Worm (Caenorhabditis elegans) whole organism, L4 larva: ENCODE measurements around the gene F35A5.1.
A peak's percentile ranks its signal among the peaks of the same experiment; 100 is the strongest.

Source experiments
- F37D6.2 ChIP-seq: sonication (generic microtip); optimal IDR thresholded peaks from 2 replicates; lab custom pipeline; 2016; ENCODE audit warnings: mild to moderate bottlenecking, missing genetic modification characterization, missing compliant biosample characterization
- R02D3.7 ChIP-seq: fragments of 150-350 bp; sonication (generic microtip); optimal IDR thresholded peaks from 3 replicates; lab custom pipeline; 2014; ENCODE audit warnings: missing biosample characterization, missing genetic modification characterization
- Y105C5A.15 ChIP-seq: fragments of 200-800 bp; sonication (Bioruptor generic); IDR thresholded peaks from 2 replicates; pipeline ENCODE4 v1.3.6; 2022; ENCODE audit warnings: missing genetic modification characterization, missing compliant biosample characterization
- Y48G9A.11 ChIP-seq: fragments of 200-800 bp; sonication (Bioruptor generic); IDR thresholded peaks from 2 replicates; pipeline ENCODE4 v1.3.6; 2022; ENCODE audit warnings: missing genetic modification reagents, missing genetic modification characterization, missing compliant biosample characterization
- Y5F2A.4 ChIP-seq: fragments of 200-800 bp; sonication (Bioruptor generic); optimal IDR thresholded peaks from 2 replicates; lab custom pipeline; 2018; ENCODE audit warnings: mild to moderate bottlenecking, missing genetic modification characterization, missing compliant biosample characterization
- ZK337.2 ChIP-seq: fragments of 200-800 bp; sonication (Bioruptor generic); IDR thresholded peaks from 2 replicates; pipeline ENCODE4 v1.3.6; 2022; ENCODE audit warnings: missing genetic modification reagents, missing genetic modification characterization, missing compliant biosample characterization
- aha-1 ChIP-seq: fragments of 150-350 bp; peaks from one replicate; lab custom pipeline; 2014; ENCODE audit warnings: missing biosample characterization, missing genetic modification characterization
- aly-2 ChIP-seq: sonication (generic microtip); optimal IDR thresholded peaks from 2 replicates; lab custom pipeline; 2018; ENCODE audit warnings: missing biosample characterization, missing genetic modification characterization
- ama-1 ChIP-seq: fragments of 150-350 bp; optimal IDR thresholded peaks from 2 replicates; lab custom pipeline; 2014; ENCODE audit warnings: inconsistent platforms, mixed read lengths
- attf-4 ChIP-seq: sonication (generic microtip); optimal IDR thresholded peaks from 3 replicates; lab custom pipeline; 2017; ENCODE audit warnings: missing biosample characterization, missing genetic modification characterization
- ceh-62 ChIP-seq: sonication (generic microtip); optimal IDR thresholded peaks from 2 replicates; lab custom pipeline; 2017; ENCODE audit warnings: missing biosample characterization, missing genetic modification characterization
- ctbp-1 ChIP-seq: fragments of 200-800 bp; sonication (Bioruptor generic); IDR thresholded peaks from 2 replicates; pipeline ENCODE4 v1.3.6; 2022; ENCODE audit warnings: missing genetic modification reagents, missing genetic modification characterization, missing compliant biosample characterization
- daf-16 ChIP-seq, 3 experiments: sonication (generic microtip); optimal IDR thresholded peaks; 2 replicates each; lab custom pipeline; 2016 to 2017; ENCODE audit warnings: missing genetic modification characterization in 3 of 3, missing genetic modification reagents in 3 of 3, mild to moderate bottlenecking in 2 of 3, missing compliant biosample characterization in 2 of 3, missing biosample characterization in 1 of 3, moderate library complexity in 1 of 3
- dmd-6 ChIP-seq: fragments of 200-800 bp; sonication (Bioruptor generic); IDR thresholded peaks from 2 replicates; pipeline ENCODE4 v1.3.6; 2022; ENCODE audit warnings: missing genetic modification reagents, missing genetic modification characterization, missing compliant biosample characterization
- dmd-8 ChIP-seq: fragments of 200-800 bp; sonication (Bioruptor generic); IDR thresholded peaks from 2 replicates; pipeline ENCODE4 v1.3.6; 2022; ENCODE audit warnings: missing genetic modification characterization, missing compliant biosample characterization
- dpl-1 ChIP-seq: fragments of 150-350 bp; optimal IDR thresholded peaks from 2 replicates; lab custom pipeline; 2014; ENCODE audit warnings: missing biosample characterization, missing genetic modification reagents, missing genetic modification characterization
- egl-43 ChIP-seq: fragments of 200-800 bp; sonication (Bioruptor generic); IDR thresholded peaks from 2 replicates; pipeline ENCODE4 v1.3.6; 2022; ENCODE audit warnings: missing genetic modification reagents, missing genetic modification characterization, missing compliant biosample characterization
- fkh-10 ChIP-seq: fragments of 150-350 bp; optimal IDR thresholded peaks from 2 replicates; lab custom pipeline; 2014; ENCODE audit warnings: missing biosample characterization, missing genetic modification reagents, missing genetic modification characterization
- fos-1 ChIP-seq: fragments of 150-350 bp; optimal IDR thresholded peaks from 2 replicates; lab custom pipeline; 2014; ENCODE audit warnings: missing biosample characterization, missing genetic modification characterization
- hif-1 ChIP-seq, 2 experiments: sonication (generic microtip); optimal IDR thresholded peaks; 2 replicates each; lab custom pipeline; 2016 to 2017; ENCODE audit warnings: missing compliant biosample characterization in 2 of 2, missing genetic modification characterization in 2 of 2, missing genetic modification reagents in 2 of 2, missing genotype in 2 of 2, mild to moderate bottlenecking in 1 of 2
- hlh-11 ChIP-seq: fragments of 200-800 bp; sonication (Bioruptor generic); optimal IDR thresholded peaks from 2 replicates; lab custom pipeline; 2018; ENCODE audit warnings: mild to moderate bottlenecking, missing genetic modification characterization, missing compliant biosample characterization
- hlh-30 ChIP-seq: sonication (generic microtip); optimal IDR thresholded peaks from 2 replicates; lab custom pipeline; 2017; ENCODE audit warnings: antibody characterized with exemption, mild to moderate bottlenecking, missing genetic modification characterization, missing compliant biosample characterization; ENCODE audit not compliant: insufficient read depth
- hmg-1.1 ChIP-seq: fragments of 200-800 bp; sonication (Bioruptor generic); IDR thresholded peaks from 2 replicates; pipeline ENCODE4 v1.3.6; 2022; ENCODE audit warnings: missing genetic modification reagents, missing genetic modification characterization, missing compliant biosample characterization
- jun-1 ChIP-seq: fragments of 150-350 bp; optimal IDR thresholded peaks from 2 replicates; lab custom pipeline; 2014; ENCODE audit warnings: missing biosample characterization, missing genetic modification reagents, missing genetic modification characterization
- lin-15B ChIP-seq: fragments of 150-350 bp; sonication (generic microtip); optimal IDR thresholded peaks from 3 replicates; lab custom pipeline; 2014; ENCODE audit warnings: missing biosample characterization, missing genetic modification characterization
- lsy-2 ChIP-seq, 2 experiments: fragments of 150-350 bp in 1 of 2; sonication (generic microtip) in 1 of 2; optimal IDR thresholded peaks; 2 replicates each; lab custom pipeline; 2014 to 2017; ENCODE audit warnings: missing biosample characterization in 2 of 2, missing genetic modification characterization in 2 of 2
- madf-5 ChIP-seq, 2 experiments: fragments of 200-800 bp; sonication (Bioruptor generic); IDR thresholded peaks; 2 replicates each; pipeline ENCODE4 v1.3.6; 2022; ENCODE audit warnings: missing compliant biosample characterization in 2 of 2, missing genetic modification characterization in 2 of 2
- mdl-1 ChIP-seq, 2 experiments: fragments of 150-350 bp in 1 of 2; sonication (generic microtip) in 1 of 2; optimal IDR thresholded peaks; 2 replicates each; lab custom pipeline; 2014 to 2017; ENCODE audit warnings: missing biosample characterization in 2 of 2, missing genetic modification characterization in 2 of 2
- mep-1 ChIP-seq: fragments of 150-350 bp; sonication (generic microtip); optimal IDR thresholded peaks from 3 replicates; lab custom pipeline; 2014; ENCODE audit warnings: missing biosample characterization, missing genetic modification characterization
- mes-2 ChIP-seq: sonication (generic microtip); optimal IDR thresholded peaks from 2 replicates; lab custom pipeline; 2016; ENCODE audit warnings: missing genotype, mild to moderate bottlenecking, missing genetic modification characterization, missing compliant biosample characterization; ENCODE audit not compliant: poor library complexity, severe bottlenecking
- mxl-2 ChIP-seq: fragments of 200-800 bp; sonication (Bioruptor generic); conservative IDR thresholded peaks from 2 replicates; pipeline ENCODE4 v1.3.6; 2022; ENCODE audit warnings: missing genetic modification reagents, missing genetic modification characterization, missing compliant biosample characterization
- mxl-3 ChIP-seq: fragments of 200-800 bp; sonication (Bioruptor generic); optimal IDR thresholded peaks from 2 replicates; lab custom pipeline; 2018; ENCODE audit warnings: mild to moderate bottlenecking, missing genetic modification characterization, missing compliant biosample characterization
- nhr-102 ChIP-seq: sonication (generic microtip); optimal IDR thresholded peaks from 2 replicates; lab custom pipeline; 2016; ENCODE audit warnings: mild to moderate bottlenecking, missing genetic modification characterization, moderate library complexity, missing compliant biosample characterization
- nhr-11 ChIP-seq: fragments of 150-350 bp; optimal IDR thresholded peaks from 2 replicates; lab custom pipeline; 2014; ENCODE audit warnings: missing biosample characterization, missing genetic modification characterization
- nhr-25 ChIP-seq: sonication (generic microtip); optimal IDR thresholded peaks from 2 replicates; lab custom pipeline; 2017; ENCODE audit warnings: missing genetic modification characterization, mild to moderate bottlenecking, missing compliant biosample characterization, antibody characterized with exemption, moderate library complexity, borderline replicate concordance; ENCODE audit not compliant: insufficient read depth
- nhr-28 ChIP-seq: fragments of 150-350 bp; optimal IDR thresholded peaks from 2 replicates; lab custom pipeline; 2014; ENCODE audit warnings: missing biosample characterization, missing genetic modification characterization
- nhr-48 ChIP-seq: sonication (generic microtip); optimal IDR thresholded peaks from 2 replicates; lab custom pipeline; 2016; ENCODE audit warnings: mild to moderate bottlenecking, missing genetic modification characterization, missing compliant biosample characterization
- php-3 ChIP-seq: fragments of 200-800 bp; sonication (Bioruptor generic); IDR thresholded peaks from 2 replicates; pipeline ENCODE4 v1.3.6; 2022; ENCODE audit warnings: missing genetic modification reagents, missing genetic modification characterization, missing compliant biosample characterization
- rbr-2 ChIP-seq: sonication (generic microtip); optimal IDR thresholded peaks from 2 replicates; lab custom pipeline; 2016; ENCODE audit warnings: missing genotype, missing genetic modification characterization, missing compliant biosample characterization
- sdz-12 ChIP-seq: fragments of 200-800 bp; sonication (Bioruptor generic); optimal IDR thresholded peaks from 2 replicates; lab custom pipeline; 2018; ENCODE audit warnings: mild to moderate bottlenecking, missing genetic modification characterization, missing compliant biosample characterization
- set-16 ChIP-seq: fragments of 200-800 bp; sonication (Bioruptor generic); IDR thresholded peaks from 2 replicates; pipeline ENCODE4 v1.3.6; 2022; ENCODE audit warnings: missing genetic modification reagents, missing genetic modification characterization, missing compliant biosample characterization
- skn-1 ChIP-seq: fragments of 150-350 bp; optimal IDR thresholded peaks from 2 replicates; lab custom pipeline; 2014; ENCODE audit warnings: missing biosample characterization, missing genetic modification characterization
- spr-1 ChIP-seq: sonication (generic microtip); optimal IDR thresholded peaks from 2 replicates; lab custom pipeline; 2016; ENCODE audit warnings: mild to moderate bottlenecking, missing genetic modification characterization, missing compliant biosample characterization
- unc-130 ChIP-seq: sonication (generic microtip); optimal IDR thresholded peaks from 2 replicates; lab custom pipeline; 2016; ENCODE audit warnings: missing genetic modification reagents, missing genetic modification characterization, missing compliant biosample characterization
- unc-39 ChIP-seq: sonication (generic microtip); optimal IDR thresholded peaks from 2 replicates; lab custom pipeline; 2017; ENCODE audit warnings: missing biosample characterization, missing genetic modification characterization
- unc-62 ChIP-seq, 3 experiments: fragments of 150-350 bp in 1 of 3; sonication (generic microtip); optimal IDR thresholded peaks in 2 of 3; peaks in 1 of 3; 1 replicate in 1 of 3; 2 replicates in 2 of 3; lab custom pipeline; 2014 to 2017; ENCODE audit warnings: missing biosample characterization in 3 of 3, missing genetic modification characterization in 3 of 3, missing genetic modification reagents in 3 of 3, missing genotype in 1 of 3
- ztf-11 ChIP-seq: fragments of 150-350 bp; optimal IDR thresholded peaks from 2 replicates; lab custom pipeline; 2014; ENCODE audit warnings: missing biosample characterization, missing genetic modification characterization
- ztf-7 ChIP-seq: fragments of 150-350 bp; optimal IDR thresholded peaks from 2 replicates; lab custom pipeline; 2014; ENCODE audit warnings: missing biosample characterization, missing genetic modification characterization

The F35A5.1 gene

DNA sequence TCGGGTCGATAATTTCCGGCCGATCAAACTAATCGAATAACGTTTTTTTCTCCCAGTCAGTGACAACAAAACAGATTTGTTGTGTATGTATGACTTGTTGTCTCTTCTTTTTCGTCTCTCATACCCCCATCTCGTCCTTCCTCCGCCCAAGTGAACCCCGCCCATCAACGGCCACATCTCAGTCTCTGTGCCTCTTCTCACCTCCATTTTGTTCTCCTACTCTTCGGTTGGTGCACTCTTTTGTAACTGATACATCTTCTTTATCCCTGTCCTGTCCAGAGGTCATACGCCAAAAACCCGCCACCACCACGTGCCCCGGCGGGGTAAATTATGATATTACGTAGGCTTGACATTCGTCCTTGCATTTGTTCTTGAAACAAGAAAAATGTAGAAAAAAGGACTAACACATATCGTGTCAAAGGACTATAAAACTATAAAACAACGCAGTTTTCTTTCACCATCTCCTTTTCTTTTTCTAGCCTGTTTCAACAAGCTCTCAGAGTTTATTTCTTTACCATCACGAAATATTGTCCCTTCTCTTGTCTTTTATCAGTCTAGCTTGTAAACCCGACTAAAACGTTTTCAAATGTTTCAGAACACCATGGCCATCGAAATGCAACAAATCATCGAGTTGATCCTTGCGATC is 19.7 kb upstream of the F35A5.1 start, which contains the start of gene pmpl-1:
pmpl-1 (plus strand) TSS at position 596 of the 646 bp plus-strand sequence.
- TF ChIP-seq jun-1 (tag; lab: Kevin White, UChicago) (no peak), nhr-11 (peak; percentile 33), lsy-2 (tag; optimal IDR thresholded peaks at IDR 0.05; lab: Kevin White, UChicago) (peak; percentile 5 to 31), mep-1 (tag; lab: Kevin White, UChicago) (peak; percentile 69), mdl-1 (tag; optimal IDR thresholded peaks at IDR 0.05; lab: Kevin White, UChicago) (peak; percentile 71 to 72), unc-62 (GFP tag; optimal IDR thresholded peaks at IDR 0.05 in 1 of 2; lab: Kevin White, UChicago) (peak in 1 of 2 experiments; percentile 93), unc-62 (tag; optimal IDR thresholded peaks at IDR 0.05; lab: Kevin White, UChicago) (no peak), nhr-28 (tag; lab: Kevin White, UChicago) (peak; percentile 44), nhr-48 (peak; percentile 22), dmd-8 (no peak), hmg-1.1 (GFP tag; lab: Robert Waterston, UW) (peak; percentile 31; the same call in 1 of the 2 replicates), lin-15B (tag; lab: Kevin White, UChicago) (no peak), rbr-2 (tag; lab: Kevin White, UChicago) (peak; percentile 47), nhr-25 (tag; lab: Kevin White, UChicago) (peak; percentile 66), ama-1 (lab: Kevin White, UChicago) (peak; percentile 81), mes-2 (tag; lab: Kevin White, UChicago) (peak; percentile 18), ZK337.2 (GFP tag; lab: Robert Waterston, UW) (no peak), aly-2 (no peak), set-16 (GFP tag; lab: Robert Waterston, UW) (no peak), attf-4 (tag; lab: Kevin White, UChicago) (no peak), daf-16 (GFP tag; optimal IDR thresholded peaks at IDR 0.05; lab: Kevin White, UChicago) (peak in 1 of 2 experiments; percentile 16), daf-16 (tag; optimal IDR thresholded peaks at IDR 0.05; lab: Kevin White, UChicago) (peak; percentile 5), mxl-3 (GFP tag; lab: Kevin White, UChicago) (peak; percentile 2), hlh-30 (tag; lab: Kevin White, UChicago) (peak; percentile 88), hlh-11 (tag; lab: Kevin White, UChicago) (peak; percentile 44), dmd-6 (peak; percentile 22), spr-1 (tag; lab: Kevin White, UChicago) (no peak), aha-1 (tag; lab: Kevin White, UChicago) (peak; percentile 99)

DNA sequence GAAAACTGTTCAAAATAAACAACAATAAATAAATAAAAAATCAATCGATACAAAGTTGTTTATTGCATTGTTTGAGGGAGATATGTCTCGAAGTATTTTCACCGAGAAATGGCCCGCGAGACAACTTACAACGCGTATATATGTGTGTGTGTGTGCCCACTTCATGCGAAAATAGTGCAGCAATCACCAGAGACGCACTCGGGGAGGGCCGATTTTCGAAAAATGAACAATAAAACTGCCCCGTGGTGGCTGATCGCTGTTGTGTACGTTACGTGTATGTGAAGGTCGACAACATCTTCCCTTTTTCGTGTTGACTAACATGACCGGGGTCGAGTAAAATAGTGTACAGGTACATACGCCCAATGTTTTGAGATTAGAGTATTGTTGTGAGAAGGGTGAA is 18.8 kb upstream of the F35A5.1 start:
- no peak for TF ChIP-seq lin-15B (tag; lab: Kevin White, UChicago)
- TF ChIP-seq skn-1 (tag; lab: Kevin White, UChicago) = no peak
- TF ChIP-seq mes-2 (tag; lab: Kevin White, UChicago) = no peak
- TF ChIP-seq R02D3.7 (tag; lab: Kevin White, UChicago) = no peak
- TF ChIP-seq php-3 = no peak
- TF ChIP-seq F37D6.2 (tag; lab: Kevin White, UChicago) = no peak
- TF ChIP-seq madf-5 (GFP tag; IDR thresholded peaks at IDR 0.05; lab: Robert Waterston, UW) = no peak
- TF ChIP-seq ceh-62 (tag; lab: Kevin White, UChicago) = no peak
- TF ChIP-seq fkh-10 (GFP tag; lab: Kevin White, UChicago) = no peak
- TF ChIP-seq Y5F2A.4 (GFP tag; lab: Kevin White, UChicago) = no peak
- TF ChIP-seq Y48G9A.11 (GFP tag; lab: Robert Waterston, UW) = no peak
- TF ChIP-seq ctbp-1 (GFP tag; lab: Robert Waterston, UW) = no peak
- no peak for TF ChIP-seq hif-1 (tag; optimal IDR thresholded peaks at IDR 0.05; lab: Kevin White, UChicago)
- TF ChIP-seq unc-62 (GFP tag; optimal IDR thresholded peaks at IDR 0.05 in 1 of 2; lab: Kevin White, UChicago) = no peak
- no peak for TF ChIP-seq unc-62 (tag; optimal IDR thresholded peaks at IDR 0.05; lab: Kevin White, UChicago)
- no peak for TF ChIP-seq spr-1 (tag; lab: Kevin White, UChicago)
- no peak for TF ChIP-seq unc-39 (tag; lab: Kevin White, UChicago)
- TF ChIP-seq fos-1 (tag; lab: Kevin White, UChicago) = no peak
- peak; percentile 45 for TF ChIP-seq nhr-11
- no peak for TF ChIP-seq ztf-7 (tag; lab: Kevin White, UChicago)
- no peak for TF ChIP-seq ztf-11 (tag; lab: Kevin White, UChicago)
- TF ChIP-seq nhr-102 (tag; lab: Kevin White, UChicago) = peak; percentile 10
- no peak for TF ChIP-seq egl-43 (GFP tag; lab: Robert Waterston, UW)
- no peak for TF ChIP-seq dpl-1
- no peak for TF ChIP-seq mxl-2 (GFP tag; lab: Robert Waterston, UW)
- TF ChIP-seq unc-130 = no peak
- TF ChIP-seq aha-1 (tag; lab: Kevin White, UChicago) = peak; percentile 91
- TF ChIP-seq sdz-12 (GFP tag; lab: Kevin White, UChicago) = no peak
- TF ChIP-seq Y105C5A.15 (GFP tag; lab: Robert Waterston, UW) = no peak
